Fruit fly (Drosophila melanogaster) whole organism, larva: Measurements from ENCODE around the gene Anp.

Source experiments
- noc ChIP-seq: fragments of 200-800 bp; sonication (Bioruptor generic); optimal IDR thresholded peaks from 3 replicates; lab custom pipeline; 2019; ENCODE audit warnings: missing biosample characterization, mild to moderate bottlenecking, missing genetic modification characterization, moderate library complexity

Anp gene

DNA sequence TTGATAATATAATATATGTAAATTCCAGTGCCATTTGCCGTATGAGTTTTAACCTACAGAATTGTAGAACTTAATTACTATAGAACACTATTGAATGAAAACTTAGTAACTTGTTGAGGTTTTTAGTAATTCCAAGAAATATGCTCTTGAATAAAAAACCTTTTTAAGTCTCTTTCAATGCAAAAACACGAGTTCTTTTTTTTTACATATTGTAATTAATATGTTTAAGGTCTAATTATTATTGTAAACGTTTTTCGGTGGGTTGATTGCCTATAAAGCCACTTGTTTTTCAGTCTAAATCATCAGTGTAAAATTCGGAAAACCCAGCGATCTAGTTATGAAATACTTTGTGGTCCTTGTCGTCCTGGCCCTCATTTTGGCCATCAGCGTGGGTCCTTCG, at the start of gene Anp:
Gene Anp (plus strand): TSS at position 301 of the 400 bp plus-strand sequence.
- no peak for TF ChIP-seq noc

dm6 chr3R:30160312-30160942, 49.3 kb upstream of the Anp start, which contains the start of gene CG11498:
CG11498 (minus strand) TSS chr3R:30160473.
- TF ChIP-seq noc: no peak

- no peak for TF ChIP-seq noc
These were observed 46.5 kb upstream of the Anp start for dm6 chr3R:30163228-30163627.

- TF ChIP-seq noc: no peak
These were observed 45.6 kb upstream of the Anp start for dm6 chr3R:30164162-30164561.

dm6 chr3R:30166159-30166784, 43.5 kb upstream of the Anp start, which contains the start of gene VhaAC45RP:
VhaAC45RP (minus strand) TSS chr3R:30166419.
- TF ChIP-seq noc: no peak

DNA sequence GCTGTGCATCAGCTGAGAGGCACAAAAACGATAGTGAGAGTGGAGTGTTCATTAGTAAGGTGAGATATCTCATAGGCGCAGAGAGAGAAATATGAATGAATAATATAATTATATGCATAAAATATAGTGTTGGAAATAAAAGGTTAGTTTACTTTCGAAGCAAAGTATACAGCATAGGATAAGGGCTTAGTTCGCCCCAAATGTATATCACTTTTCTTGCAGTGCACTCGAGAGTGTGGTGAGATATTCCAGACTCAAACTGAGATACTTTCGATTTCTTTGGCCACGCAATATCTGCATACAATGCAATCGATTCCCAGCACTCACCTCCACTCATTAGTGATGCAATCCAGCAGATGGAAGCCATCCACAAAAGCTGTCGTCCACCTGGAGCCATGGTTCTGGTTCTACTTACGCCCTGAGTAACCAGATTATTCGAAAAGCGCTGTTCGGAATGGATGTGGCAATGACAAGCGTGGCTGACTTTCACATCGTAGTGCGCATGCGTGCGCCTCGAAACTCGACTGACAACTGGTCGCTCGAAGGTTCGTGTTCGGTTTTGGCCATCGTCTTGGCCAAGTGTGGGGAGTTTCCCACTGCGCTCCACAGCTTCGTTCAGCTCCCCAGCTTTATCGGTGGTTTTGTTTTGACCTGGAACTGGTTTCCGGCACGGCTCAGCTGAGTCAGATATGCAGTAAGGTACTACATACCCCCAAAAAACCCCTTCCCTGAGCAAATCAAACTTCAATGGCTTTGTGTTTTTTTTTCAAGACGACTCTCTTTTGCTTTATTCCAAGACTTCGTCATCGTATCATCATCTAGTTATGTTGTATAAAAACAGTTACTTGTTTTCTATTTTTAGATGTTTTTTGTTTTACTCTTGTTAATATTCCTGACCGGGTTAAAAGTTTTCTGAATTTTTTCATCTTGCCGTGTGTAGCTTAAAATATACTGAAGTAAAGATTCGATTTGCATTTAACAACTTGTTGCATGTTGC, 38.8 kb upstream of the Anp start, which contains the start of gene Rsod:
Gene Rsod (minus strand): TSS at position 537 of the 997 bp plus-strand sequence.
- no peak for TF ChIP-seq noc

DNA sequence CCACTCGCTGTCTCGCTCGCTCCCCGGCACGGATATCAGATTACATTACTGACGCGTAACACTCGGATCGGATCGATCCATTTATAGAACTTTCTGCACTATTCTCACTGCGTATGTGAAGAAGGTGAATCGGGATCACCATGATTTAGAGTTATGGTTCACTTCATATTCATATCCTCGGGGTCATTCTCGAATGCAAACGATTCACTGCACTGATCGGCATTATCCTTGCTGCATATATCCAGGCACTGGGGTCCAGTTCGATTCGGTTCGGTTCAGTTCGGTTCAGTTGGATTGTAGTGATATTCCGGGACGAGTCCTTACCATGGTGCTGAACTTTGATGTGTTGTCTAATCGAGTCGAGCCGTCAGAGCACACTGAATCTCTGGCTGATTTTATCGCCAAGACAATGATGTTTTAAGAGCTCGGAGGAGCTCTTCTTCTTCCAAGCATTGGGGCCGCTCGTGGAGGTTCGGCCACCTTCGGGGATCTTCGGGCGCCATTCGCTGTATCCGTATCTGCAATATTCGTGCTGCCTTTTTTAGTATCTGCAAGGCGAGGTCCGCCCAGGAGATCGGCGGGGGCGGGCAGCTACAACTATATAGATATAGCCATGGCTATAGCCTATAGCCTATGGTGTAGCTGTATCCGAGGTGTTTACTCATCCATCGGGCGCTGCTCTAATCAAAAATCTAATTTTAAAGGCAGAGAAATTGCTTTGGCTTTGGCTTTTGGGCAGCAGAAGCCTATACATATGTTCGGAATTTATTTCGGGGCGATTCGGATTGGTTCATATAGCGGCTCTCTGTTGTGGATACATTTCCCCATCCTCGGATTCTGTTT, 35.4 kb upstream of the Anp start, which contains the start of gene Mlc2:
Gene Mlc2 (minus strand): TSS at position 392 of the 843 bp plus-strand sequence.
- no peak for TF ChIP-seq noc

DNA sequence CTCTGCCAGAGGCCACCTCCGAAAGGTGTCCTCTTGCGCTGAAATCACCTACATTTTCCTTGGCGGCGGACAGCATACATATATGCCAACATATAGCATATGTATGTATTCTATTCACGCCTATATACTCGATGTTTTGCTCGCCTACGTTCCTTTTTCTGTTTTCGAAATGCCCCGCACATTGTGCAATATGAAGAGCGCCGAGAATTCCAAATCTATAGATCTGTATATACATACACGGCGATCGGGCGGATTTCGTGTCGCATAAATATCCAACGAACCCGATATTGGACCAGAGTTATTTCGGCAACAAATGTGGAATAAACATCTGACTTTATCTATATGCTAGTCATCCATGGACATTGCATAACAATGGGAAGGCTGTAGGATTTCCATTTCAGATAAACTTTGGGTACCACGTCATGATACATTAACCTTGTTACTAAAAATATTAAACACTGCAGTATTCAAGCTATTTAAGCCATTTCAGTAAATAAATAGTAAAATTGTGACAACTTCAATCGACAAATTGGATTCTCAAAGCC, 34.6 kb upstream of the Anp start:
- TF ChIP-seq noc: no peak

DNA sequence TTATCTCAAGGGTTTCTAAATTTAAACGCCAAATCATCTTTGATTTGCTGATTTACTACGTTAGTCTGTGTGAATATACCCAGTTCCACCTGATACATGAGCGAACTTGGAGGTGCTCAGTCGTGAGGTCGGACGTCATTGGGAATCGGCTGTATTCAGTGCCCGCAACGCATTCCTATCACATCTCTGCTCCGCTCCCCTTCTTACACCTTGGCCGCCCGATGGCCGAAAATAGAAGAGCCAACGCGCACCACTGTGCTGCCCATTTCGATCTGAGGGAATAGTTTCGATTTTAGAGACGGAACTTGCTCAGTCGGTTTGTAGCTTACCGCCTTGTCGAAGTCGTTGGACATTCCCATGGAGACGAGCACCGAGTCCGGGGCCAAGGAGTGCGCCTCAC, 33.4 kb upstream of the Anp start:
- TF ChIP-seq noc: no peak

- TF ChIP-seq noc: no peak
These were observed 32.3 kb upstream of the Anp start, which contains the start of the genes CG1983 and CG15530 for dm6 chr3R:30177494-30177893. CG1983 (minus strand) TSS chr3R:30177700. CG15530 (plus strand) TSS chr3R:30177877.

DNA sequence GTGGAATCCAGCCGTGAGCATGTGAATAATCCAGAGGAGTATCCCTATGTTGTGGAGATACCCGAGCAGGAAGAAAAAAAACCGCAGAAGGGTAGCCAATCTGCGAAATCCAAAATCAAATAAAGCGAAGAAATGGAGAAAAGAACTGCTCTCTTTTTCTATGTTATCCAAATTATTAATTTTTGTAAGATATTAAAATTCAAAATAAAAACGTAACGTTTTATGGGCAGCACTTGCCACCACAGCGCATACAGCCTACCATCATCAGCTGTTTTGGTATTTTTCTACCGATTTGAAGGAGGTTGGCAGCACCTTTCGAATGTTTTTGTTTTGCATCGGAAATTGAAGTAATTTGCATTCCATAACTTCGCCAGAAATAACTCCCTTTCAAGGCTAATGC, 29.8 kb upstream of the Anp start, which contains the start of gene Bet5:
Gene Bet5 (plus strand): TSS at position 299 of the 400 bp plus-strand sequence.
- no peak for TF ChIP-seq noc

- no peak for TF ChIP-seq noc
These were observed 25.9 kb upstream of the Anp start for dm6 chr3R:30183872-30184271.

DNA sequence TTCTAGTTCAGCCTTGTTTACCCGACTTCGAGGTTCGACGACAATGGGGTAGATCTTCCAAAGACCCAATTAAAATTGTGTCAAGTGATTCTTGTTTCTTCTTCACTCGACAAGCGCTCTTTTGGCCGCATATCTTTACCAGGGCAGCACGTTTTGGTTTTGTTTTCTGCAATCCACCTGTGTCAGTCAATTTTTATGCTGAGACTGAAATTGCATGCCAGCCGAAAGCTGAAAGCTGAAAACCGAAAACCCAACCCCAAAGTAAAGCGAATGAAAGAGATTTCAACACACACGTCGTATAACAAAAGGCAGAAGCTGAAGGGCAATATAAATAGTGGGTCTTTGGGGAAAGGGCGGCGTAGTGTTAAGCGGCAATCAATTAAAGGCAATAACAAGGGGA, 20.4 kb upstream of the Anp start:
- TF ChIP-seq noc: no peak

dm6 chr3R:30189836-30190235, 19.9 kb upstream of the Anp start:
- peak; percentile 46 for TF ChIP-seq noc

DNA sequence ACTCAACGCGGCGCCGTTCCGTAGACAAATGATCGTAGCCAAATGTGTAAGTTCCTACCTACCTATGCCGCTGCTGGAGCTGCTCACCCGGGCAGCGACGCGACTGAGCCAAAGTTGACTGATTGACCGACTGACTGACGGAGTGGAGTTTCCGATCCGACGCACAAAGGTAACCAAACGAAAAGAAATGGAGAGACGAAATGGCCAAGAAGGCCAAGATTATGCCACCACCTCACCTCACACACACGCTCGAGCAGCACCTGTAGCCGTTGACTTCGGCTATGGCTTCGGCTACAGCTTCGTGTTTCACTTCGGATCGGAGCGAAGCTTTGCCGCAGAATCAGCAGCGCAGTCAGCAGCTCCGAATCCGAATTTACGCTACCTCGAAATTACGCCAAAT, 18.7 kb upstream of the Anp start, which contains the start of gene CG9747:
Gene CG9747 (minus strand): TSS at position 206 of the 400 bp plus-strand sequence.
- TF ChIP-seq noc: no peak
